Worm (Caenorhabditis elegans) whole organism, L3 larva: Measurements from ENCODE around the gene Y62E10A.24.

ENCODE experiments used
- R02D3.7 ChIP-seq: fragments of 150-350 bp; optimal IDR thresholded peaks from 2 replicates; lab custom pipeline; 2014; ENCODE audit warnings: missing biosample characterization, missing genetic modification characterization
- ZK546.5 ChIP-seq: sonication (generic microtip); optimal IDR thresholded peaks from 2 replicates; lab custom pipeline; 2017; ENCODE audit warnings: missing biosample characterization, missing genetic modification characterization
- aly-2 ChIP-seq: fragments of 150-350 bp; optimal IDR thresholded peaks from 2 replicates; lab custom pipeline; 2014; ENCODE audit warnings: missing biosample characterization, missing genetic modification characterization
- ama-1 ChIP-seq: fragments of 150-350 bp; optimal IDR thresholded peaks from 2 replicates; lab custom pipeline; 2018
- ceh-16 ChIP-seq: sonication (generic microtip); optimal IDR thresholded peaks from 2 replicates; lab custom pipeline; 2017; ENCODE audit warnings: missing biosample characterization, missing genetic modification characterization
- ceh-28 ChIP-seq: fragments of 150-350 bp; optimal IDR thresholded peaks from 2 replicates; lab custom pipeline; 2014; ENCODE audit warnings: missing biosample characterization, missing genetic modification reagents, missing genetic modification characterization
- ceh-82 ChIP-seq: fragments of 150-350 bp; optimal IDR thresholded peaks from 2 replicates; lab custom pipeline; 2014; ENCODE audit warnings: missing biosample characterization, missing genetic modification characterization
- ceh-9 ChIP-seq: sonication (generic microtip); optimal IDR thresholded peaks from 2 replicates; lab custom pipeline; 2018; ENCODE audit warnings: missing biosample characterization, missing genetic modification characterization
- daf-12 ChIP-seq: fragments of 150-350 bp; optimal IDR thresholded peaks from 2 replicates; lab custom pipeline; 2014; ENCODE audit warnings: missing biosample characterization, missing genetic modification reagents, missing genetic modification characterization
- egl-27 ChIP-seq: sonication (generic microtip); optimal IDR thresholded peaks from 4 replicates; lab custom pipeline; 2017; ENCODE audit warnings: missing biosample characterization, missing genetic modification reagents, missing genetic modification characterization
- egl-5 ChIP-seq: fragments of 150-350 bp; optimal IDR thresholded peaks from 2 replicates; lab custom pipeline; 2017; ENCODE audit warnings: missing biosample characterization, missing genetic modification reagents, missing genetic modification characterization, inconsistent platforms
- elt-1 ChIP-seq: fragments of 150-350 bp; optimal IDR thresholded peaks from 2 replicates; lab custom pipeline; 2014; ENCODE audit warnings: missing biosample characterization, missing genetic modification characterization
- elt-2 ChIP-seq: sonication (generic microtip); optimal IDR thresholded peaks from 2 replicates; lab custom pipeline; 2016; ENCODE audit warnings: missing genetic modification reagents, mild to moderate bottlenecking, missing genetic modification characterization, missing compliant biosample characterization
- elt-3 ChIP-seq, 3 experiments: fragments of 150-350 bp in 1 of 3; sonication (generic microtip) in 2 of 3; optimal IDR thresholded peaks; 2 replicates in 2 of 3; 4 replicates in 1 of 3; lab custom pipeline; 2014 to 2017; ENCODE audit warnings: missing biosample characterization in 3 of 3, missing genetic modification characterization in 3 of 3
- eor-1 ChIP-seq, 2 experiments: fragments of 150-350 bp; optimal IDR thresholded peaks; 2 replicates each; lab custom pipeline; 2014 to 2018; ENCODE audit warnings: missing biosample characterization in 2 of 2, missing genetic modification characterization in 2 of 2
- fkh-10 ChIP-seq: sonication (generic microtip); optimal IDR thresholded peaks from 2 replicates; lab custom pipeline; 2017; ENCODE audit warnings: missing biosample characterization, missing genetic modification reagents, missing genetic modification characterization
- fkh-2 ChIP-seq: fragments of 150-350 bp; optimal IDR thresholded peaks from 2 replicates; lab custom pipeline; 2014; ENCODE audit warnings: missing biosample characterization, missing genetic modification reagents, missing genetic modification characterization
- fos-1 ChIP-seq: fragments of 150-350 bp; optimal IDR thresholded peaks from 2 replicates; lab custom pipeline; 2014; ENCODE audit warnings: missing biosample characterization, missing genetic modification characterization
- hmg-11 ChIP-seq: sonication (generic microtip); optimal IDR thresholded peaks from 2 replicates; lab custom pipeline; 2016; ENCODE audit warnings: missing genetic modification characterization, missing compliant biosample characterization
- jun-1 ChIP-seq: fragments of 150-350 bp; optimal IDR thresholded peaks from 2 replicates; lab custom pipeline; 2014; ENCODE audit warnings: missing biosample characterization, missing genetic modification reagents, missing genetic modification characterization
- lin-15B ChIP-seq: fragments of 150-350 bp; optimal IDR thresholded peaks from 2 replicates; lab custom pipeline; 2014; ENCODE audit warnings: missing biosample characterization, missing genetic modification characterization
- lin-39 ChIP-seq: fragments of 150-350 bp; optimal IDR thresholded peaks from 2 replicates; lab custom pipeline; 2018; ENCODE audit warnings: missing biosample characterization, missing genetic modification reagents, missing genetic modification characterization
- lsy-12 ChIP-seq: sonication (generic microtip); optimal IDR thresholded peaks from 2 replicates; lab custom pipeline; 2016; ENCODE audit warnings: mild to moderate bottlenecking, missing genetic modification characterization, missing compliant biosample characterization
- mdl-1 ChIP-seq: fragments of 150-350 bp; optimal IDR thresholded peaks from 2 replicates; lab custom pipeline; 2014; ENCODE audit warnings: missing biosample characterization, missing genetic modification characterization
- mml-1 ChIP-seq: fragments of 150-350 bp; sonication (generic microtip); optimal IDR thresholded peaks from 3 replicates; lab custom pipeline; 2014; ENCODE audit warnings: missing biosample characterization, missing genetic modification characterization
- nfya-1 ChIP-seq: sonication (generic microtip); optimal IDR thresholded peaks from 2 replicates; lab custom pipeline; 2017; ENCODE audit warnings: missing genetic modification characterization, mild to moderate bottlenecking, missing compliant biosample characterization, antibody characterized with exemption, moderate library complexity; ENCODE audit not compliant: insufficient read depth
- nhr-11 ChIP-seq: fragments of 150-350 bp; optimal IDR thresholded peaks from 2 replicates; lab custom pipeline; 2014; ENCODE audit warnings: missing biosample characterization, missing genetic modification characterization
- nhr-12 ChIP-seq: fragments of 150-350 bp; optimal IDR thresholded peaks from 2 replicates; lab custom pipeline; 2014; ENCODE audit warnings: missing biosample characterization, missing genetic modification characterization
- nhr-23 ChIP-seq: fragments of 150-350 bp; optimal IDR thresholded peaks from 2 replicates; lab custom pipeline; 2014; ENCODE audit warnings: missing biosample characterization, missing genetic modification reagents, missing genetic modification characterization
- nhr-237 ChIP-seq: fragments of 150-350 bp; optimal IDR thresholded peaks from 2 replicates; lab custom pipeline; 2014; ENCODE audit warnings: missing biosample characterization, missing genetic modification characterization
- nhr-25 ChIP-seq: sonication (generic microtip); optimal IDR thresholded peaks from 2 replicates; lab custom pipeline; 2017; ENCODE audit warnings: missing biosample characterization, missing genetic modification characterization
- nhr-28 ChIP-seq: fragments of 150-350 bp; optimal IDR thresholded peaks from 2 replicates; lab custom pipeline; 2014; ENCODE audit warnings: missing biosample characterization, missing genetic modification characterization
- nhr-43 ChIP-seq: sonication (generic microtip); optimal IDR thresholded peaks from 2 replicates; lab custom pipeline; 2016; ENCODE audit warnings: mild to moderate bottlenecking, missing genetic modification characterization, missing compliant biosample characterization; ENCODE audit not compliant: poor library complexity, severe bottlenecking
- nhr-67 ChIP-seq: fragments of 150-350 bp; optimal IDR thresholded peaks from 2 replicates; lab custom pipeline; 2014; ENCODE audit warnings: missing biosample characterization, missing genetic modification characterization
- nhr-76 ChIP-seq: fragments of 150-350 bp; sonication (generic microtip); optimal IDR thresholded peaks from 5 replicates; lab custom pipeline; 2014; ENCODE audit warnings: missing biosample characterization, missing genetic modification characterization
- nhr-77 ChIP-seq: fragments of 150-350 bp; optimal IDR thresholded peaks from 2 replicates; lab custom pipeline; 2014; ENCODE audit warnings: missing biosample characterization, missing genetic modification characterization
- pha-4 ChIP-seq: fragments of 150-350 bp; optimal IDR thresholded peaks from 2 replicates; lab custom pipeline; 2014; ENCODE audit warnings: missing biosample characterization, missing genetic modification reagents, missing genetic modification characterization
- pqm-1 ChIP-seq: fragments of 150-350 bp; optimal IDR thresholded peaks from 2 replicates; lab custom pipeline; 2017; ENCODE audit warnings: missing biosample characterization, missing genetic modification characterization, inconsistent platforms
- sea-2 ChIP-seq: fragments of 150-350 bp; sonication (generic microtip); optimal IDR thresholded peaks from 4 replicates; lab custom pipeline; 2014; ENCODE audit warnings: missing biosample characterization, missing genetic modification reagents, missing genetic modification characterization
- skn-1 ChIP-seq: fragments of 150-350 bp; optimal IDR thresholded peaks from 2 replicates; lab custom pipeline; 2014; ENCODE audit warnings: missing biosample characterization, missing genetic modification characterization
- snpc-4 ChIP-seq: fragments of 150-350 bp; optimal IDR thresholded peaks from 2 replicates; lab custom pipeline; 2014; ENCODE audit warnings: missing biosample characterization, missing genetic modification characterization
- tbx-2 ChIP-seq: sonication (generic microtip); optimal IDR thresholded peaks from 2 replicates; lab custom pipeline; 2016; ENCODE audit warnings: mild to moderate bottlenecking, missing genetic modification characterization, missing compliant biosample characterization
- unc-39 ChIP-seq: sonication (generic microtip); optimal IDR thresholded peaks from 4 replicates; lab custom pipeline; 2017; ENCODE audit warnings: missing biosample characterization, missing genetic modification characterization
- unc-62 ChIP-seq: fragments of 150-350 bp; sonication (generic microtip); optimal IDR thresholded peaks from 4 replicates; lab custom pipeline; 2014; ENCODE audit warnings: missing biosample characterization, missing genetic modification reagents, missing genetic modification characterization
- zag-1 ChIP-seq: fragments of 150-350 bp; optimal IDR thresholded peaks from 2 replicates; lab custom pipeline; 2014; ENCODE audit warnings: missing biosample characterization, missing genetic modification characterization
- ztf-11 ChIP-seq: fragments of 150-350 bp; optimal IDR thresholded peaks from 2 replicates; lab custom pipeline; 2014; ENCODE audit warnings: missing biosample characterization, missing genetic modification characterization
- ztf-4 ChIP-seq: fragments of 150-350 bp; optimal IDR thresholded peaks from 2 replicates; lab custom pipeline; 2014; ENCODE audit warnings: missing biosample characterization, missing genetic modification characterization

Gene Y62E10A.24

ce11 chrIV:13370235-13370739 lies at the start of gene Y62E10A.24, which contains the start of the genes rla-2 and popl-7:
Y62E10A.24 (plus strand) TSS chrIV:13370710.
rla-2 (minus strand) TSS chrIV:13370285.
popl-7 (plus strand) TSS chrIV:13370689.
- TF ChIP-seq nhr-25 (no peak), hmg-11 (peak; percentile 54), skn-1 (tag; lab: Kevin White, UChicago) (no peak), ceh-28 (no peak), pha-4 (peak; percentile 42), aly-2 (no peak), nhr-76 (tag; lab: Kevin White, UChicago) (no peak), elt-2 (tag; lab: Kevin White, UChicago) (peak; percentile 6), nhr-23 (tag; lab: Kevin White, UChicago) (peak; percentile 28), ztf-4 (tag; lab: Kevin White, UChicago) (no peak), unc-62 (GFP tag; lab: Kevin White, UChicago) (no peak), nhr-237 (tag; lab: Kevin White, UChicago) (no peak), nfya-1 (tag; lab: Kevin White, UChicago) (peak; percentile 72), lin-15B (tag; lab: Kevin White, UChicago) (peak; percentile 36)
- TF ChIP-seq, all 47 proteins: peak for 6

- no peak for TF ChIP-seq sea-2
- peak; percentile 95 for TF ChIP-seq pqm-1 (tag; lab: Kevin White, UChicago)
- TF ChIP-seq ZK546.5 (tag; lab: Kevin White, UChicago): no peak
- TF ChIP-seq ceh-82 (tag; lab: Kevin White, UChicago): no peak
- no peak for TF ChIP-seq ceh-9 (tag; lab: Kevin White, UChicago)
- no peak for TF ChIP-seq mml-1 (tag; lab: Kevin White, UChicago)
- no peak for TF ChIP-seq fkh-10 (GFP tag; lab: Kevin White, UChicago)
- TF ChIP-seq nhr-67 (tag; lab: Kevin White, UChicago): no peak
- no peak for TF ChIP-seq unc-39
- TF ChIP-seq nhr-12 (tag; lab: Kevin White, UChicago): no peak
- TF ChIP-seq ztf-11 (tag; lab: Kevin White, UChicago): no peak
- peak; percentile 54 for TF ChIP-seq nhr-11 (tag; lab: Kevin White, UChicago)
- peak; percentile 57 for TF ChIP-seq jun-1
- no peak for TF ChIP-seq nhr-77
- no peak for TF ChIP-seq skn-1 (tag; lab: Kevin White, UChicago)
- no peak for TF ChIP-seq elt-3 (tag; optimal IDR thresholded peaks at IDR 0.05; lab: Kevin White, UChicago)
- peak; percentile 95 for TF ChIP-seq nhr-23 (tag; lab: Kevin White, UChicago)
- peak; percentile 38 for TF ChIP-seq tbx-2 (tag; lab: Kevin White, UChicago)
- TF ChIP-seq ama-1 (lab: Kevin White, UChicago): no peak
- peak; percentile 42 for TF ChIP-seq nhr-43
- TF ChIP-seq pha-4: peak; percentile 69
- TF ChIP-seq nhr-76 (tag; lab: Kevin White, UChicago): peak; percentile 34
- TF ChIP-seq nfya-1 (tag; lab: Kevin White, UChicago): peak; percentile 81
- TF ChIP-seq eor-1 (tag; optimal IDR thresholded peaks at IDR 0.05; lab: Kevin White, UChicago): no peak
- no peak for TF ChIP-seq aly-2
- TF ChIP-seq elt-1 (tag; lab: Kevin White, UChicago): no peak
- TF ChIP-seq daf-12 (tag; lab: Kevin White, UChicago): no peak
- TF ChIP-seq lin-39: no peak
- TF ChIP-seq mdl-1 (tag; lab: Kevin White, UChicago): no peak
- peak; percentile 71 for TF ChIP-seq ceh-28
- TF ChIP-seq fos-1: peak; percentile 46
- TF ChIP-seq egl-5 (tag; lab: Kevin White, UChicago): peak; percentile 8
- no peak for TF ChIP-seq nhr-237 (tag; lab: Kevin White, UChicago)
- TF ChIP-seq ceh-16 (tag; lab: Kevin White, UChicago): no peak
- TF ChIP-seq R02D3.7: peak; percentile 40
- peak; percentile 88 for TF ChIP-seq unc-62 (GFP tag; lab: Kevin White, UChicago)
- TF ChIP-seq fkh-2: no peak
- TF ChIP-seq lsy-12 (tag; lab: Kevin White, UChicago): peak; percentile 46
- no peak for TF ChIP-seq ztf-4 (tag; lab: Kevin White, UChicago)
- TF ChIP-seq zag-1 (tag; lab: Kevin White, UChicago): no peak
- no peak for TF ChIP-seq snpc-4 (tag; lab: Kevin White, UChicago)
- TF ChIP-seq nhr-25: peak; percentile 62
- peak; percentile 48 for TF ChIP-seq hmg-11
- TF ChIP-seq lin-15B (tag; lab: Kevin White, UChicago): peak; percentile 56
- peak; percentile 17 for TF ChIP-seq egl-27
- peak; percentile 97 for TF ChIP-seq elt-2 (tag; lab: Kevin White, UChicago)
- no peak for TF ChIP-seq nhr-28 (tag; lab: Kevin White, UChicago)
These were observed 48.1 kb upstream of the Y62E10A.24 start for ce11 chrIV:13322429-13322828.
